Worm (Caenorhabditis elegans): Measurements from ENCODE around the gene B0273.1.
A peak's percentile ranks its signal among the peaks of the same experiment; 100 is the strongest.

The B0273.1 gene

DNA sequence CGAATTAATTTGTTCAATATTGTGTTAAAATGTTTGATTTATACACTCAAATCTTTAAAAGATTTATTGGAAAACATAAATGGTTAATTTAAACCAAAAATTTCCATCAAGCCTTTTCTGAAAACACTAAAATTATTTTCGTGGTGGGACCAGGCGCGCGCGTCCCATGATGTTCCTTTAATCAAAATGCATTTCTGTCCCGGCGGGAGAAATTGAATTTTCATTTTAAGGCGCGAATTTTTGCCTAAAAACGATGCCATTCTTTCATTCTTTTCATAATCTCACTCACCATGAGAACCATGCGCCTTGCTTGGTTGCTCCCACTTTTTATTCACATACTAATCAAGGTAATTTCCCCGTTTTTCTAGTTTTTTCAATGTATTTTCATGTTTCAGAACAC is 24.1 kb upstream of the B0273.1 start, which contains the start of gene rme-2 (continued):
- TF ChIP-seq pha-4 (tag; optimal IDR thresholded peaks at IDR 0.05) (no peak), zim-3 (tag; optimal IDR thresholded peaks at IDR 0.05) (no peak), B0261.1 (tag; optimal IDR thresholded peaks at IDR 0.05) (no peak), F39B2.1 (GFP tag; IDR thresholded peaks at IDR 0.05) (no peak), mxl-1 (tag; optimal IDR thresholded peaks at IDR 0.05) (no peak), lsl-1 (GFP tag; optimal IDR thresholded peaks at IDR 0.05) (peak; percentile 97), bed-2 (GFP tag; IDR thresholded peaks at IDR 0.05) (no peak), him-1 (tag; optimal IDR thresholded peaks at IDR 0.05) (peak; percentile 73), hrde-1 (tag; optimal IDR thresholded peaks at IDR 0.05; ENCODE audit: borderline replicate concordance) (peak; percentile 63), egl-44 (GFP tag; IDR thresholded peaks at IDR 0.05) (no peak), mes-4 (tag; optimal IDR thresholded peaks at IDR 0.05) (no peak), rpc-1 (optimal IDR thresholded peaks at IDR 0.05) (no peak), rpc-1 (tag; optimal IDR thresholded peaks at IDR 0.05) (no peak), xnd-1 (tag; optimal IDR thresholded peaks at IDR 0.05) (peak; percentile 98), Y53G8AR.9 (GFP tag; conservative IDR thresholded peaks at IDR 0.05) (0 out of 2 replicates have a peak, but pooled peaks have one; percentile 64), B0035.1 (tag; optimal IDR thresholded peaks at IDR 0.05) (no peak), ceh-79 (tag; optimal IDR thresholded peaks at IDR 0.05) (no peak), cebp-1 (GFP tag; IDR thresholded peaks at IDR 0.05) (no peak), cebp-1 (tag; optimal IDR thresholded peaks at IDR 0.05) (no peak), dox-1 (GFP tag; IDR thresholded peaks at IDR 0.05) (peak; percentile 86), B0019.2 (GFP tag; conservative IDR thresholded peaks at IDR 0.05) (peak; percentile 77), attf-6 (GFP tag; IDR thresholded peaks at IDR 0.05) (peak; percentile 83), tbx-9 (tag; optimal IDR thresholded peaks at IDR 0.05; ENCODE audit: borderline replicate concordance) (no peak), F33H1.4 (GFP tag; IDR thresholded peaks at IDR 0.05) (peak; percentile 97), let-526 (GFP tag; IDR thresholded peaks at IDR 0.05) (no peak), F10E7.11 (tag; optimal IDR thresholded peaks at IDR 0.05) (no peak), repo-1 (tag; optimal IDR thresholded peaks at IDR 0.05) (no peak), egrh-3 (GFP tag; IDR thresholded peaks at IDR 0.05) (no peak), egl-18 (GFP tag; IDR thresholded peaks at IDR 0.05) (no peak), cebp-2 (GFP tag; IDR thresholded peaks at IDR 0.05) (no peak), Y95B8A.8 (GFP tag; IDR thresholded peaks at IDR 0.05) (peak; percentile 69; the same call in 1 of the 2 replicates), efl-1 (GFP tag; optimal IDR thresholded peaks at IDR 0.05) (peak; percentile 99), nhr-179 (tag; optimal IDR thresholded peaks at IDR 0.05) (no peak), unc-62 (GFP tag; optimal IDR thresholded peaks at IDR 0.05) (no peak), ZK185.1 (tag; optimal IDR thresholded peaks at IDR 0.05; ENCODE audit: poor library complexity, severe bottlenecking) (no peak), sptf-2 (GFP tag; optimal IDR thresholded peaks at IDR 0.05) (no peak), lin-35 (GFP tag; optimal IDR thresholded peaks at IDR 0.05) (peak in 1 of 3 experiments; percentile 82), Y56A3A.18 (GFP tag; IDR thresholded peaks at IDR 0.05) (no peak), ama-1 (optimal IDR thresholded peaks at IDR 0.05) (no peak), ama-1 (GFP tag; optimal IDR thresholded peaks at IDR 0.05) (no peak), F55B11.4 (tag; optimal IDR thresholded peaks at IDR 0.05; ENCODE audit: borderline replicate concordance, insufficient read depth) (no peak), athp-1 (tag; optimal IDR thresholded peaks at IDR 0.05) (no peak), ceh-27 (GFP tag; optimal IDR thresholded peaks at IDR 0.05) (no peak), Y67H2A.10 (GFP tag; conservative IDR thresholded peaks at IDR 0.05) (no peak), bed-1 (GFP tag; IDR thresholded peaks at IDR 0.05) (no peak), ztf-6 (GFP tag; IDR thresholded peaks at IDR 0.05) (no peak), aptf-2 (GFP tag; conservative IDR thresholded peaks at IDR 0.05) (no peak), T26A5.8 (tag; optimal IDR thresholded peaks at IDR 0.05) (no peak), snpc-1.3 (tag; optimal IDR thresholded peaks at IDR 0.05; ENCODE audit: insufficient read depth) (peak; percentile 69), ceh-91 (GFP tag; IDR thresholded peaks at IDR 0.05) (peak; percentile 95)

Data from whole organism, young adult.